Worm (Caenorhabditis elegans) whole organism, mixed stage, embryonic: ENCODE measurements around the gene T07F12.1.

ENCODE experiments used
- ceh-39 ChIP-seq: fragments of 150-350 bp; optimal IDR thresholded peaks from 2 replicates; lab custom pipeline; 2014; ENCODE audit warnings: missing biosample characterization, missing genetic modification characterization
- ces-1 ChIP-seq: fragments of 150-350 bp; optimal IDR thresholded peaks from 2 replicates; lab custom pipeline; 2014; ENCODE audit warnings: missing biosample characterization, missing genetic modification reagents, missing genetic modification characterization
- drap-1 ChIP-seq: fragments of 200-800 bp; sonication (Bioruptor generic); optimal IDR thresholded peaks from 3 replicates; lab custom pipeline; 2018; ENCODE audit warnings: mild to moderate bottlenecking, missing genetic modification characterization, missing compliant biosample characterization
- elt-1 ChIP-seq: sonication (generic microtip); optimal IDR thresholded peaks from 2 replicates; lab custom pipeline; 2017; ENCODE audit warnings: missing genetic modification characterization, mild to moderate bottlenecking, missing compliant biosample characterization, antibody characterized with exemption, moderate library complexity, borderline replicate concordance; ENCODE audit not compliant: insufficient read depth
- elt-3 ChIP-seq: fragments of 150-350 bp; optimal IDR thresholded peaks from 2 replicates; lab custom pipeline; 2014; ENCODE audit warnings: missing biosample characterization, missing genetic modification characterization
- hlh-1 ChIP-seq: fragments of 150-350 bp; optimal IDR thresholded peaks from 2 replicates; lab custom pipeline; 2014; ENCODE audit warnings: missing biosample characterization, missing genetic modification reagents, missing genetic modification characterization
- pha-4 ChIP-seq: fragments of 150-350 bp; optimal IDR thresholded peaks from 2 replicates; lab custom pipeline; 2018; ENCODE audit warnings: missing biosample characterization, missing genetic modification reagents, missing genetic modification characterization
- sptf-1 ChIP-seq: sonication (generic microtip); optimal IDR thresholded peaks from 2 replicates; lab custom pipeline; 2017; ENCODE audit warnings: mild to moderate bottlenecking, missing genetic modification characterization, moderate library complexity, missing compliant biosample characterization
- unc-62 ChIP-seq: fragments of 150-350 bp; optimal IDR thresholded peaks from 2 replicates; lab custom pipeline; 2014; ENCODE audit warnings: missing biosample characterization, missing genetic modification reagents, missing genetic modification characterization
- ztf-11 ChIP-seq: fragments of 150-350 bp; optimal IDR thresholded peaks from 2 replicates; lab custom pipeline; 2014; ENCODE audit warnings: missing biosample characterization, missing genetic modification characterization

DNA sequence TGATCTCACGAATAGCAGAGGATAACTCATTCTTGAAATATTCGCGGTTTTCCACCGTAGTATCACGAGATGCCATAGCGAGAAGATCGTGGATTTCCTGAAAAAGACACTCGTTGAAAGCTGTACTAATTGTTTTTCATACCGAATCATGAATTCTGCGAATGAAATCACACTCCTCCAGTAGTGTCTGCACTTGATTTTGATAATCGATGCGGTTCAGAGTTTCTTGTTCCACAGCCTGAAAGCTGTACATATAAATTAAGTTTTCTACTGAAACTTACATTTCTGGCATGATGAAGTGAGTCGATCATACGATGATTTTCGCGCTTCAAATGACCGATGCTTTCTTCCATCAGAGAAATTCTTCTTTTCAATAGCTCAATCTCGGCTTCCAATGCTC lies 20.6 kb downstream of the T07F12.1 start:
- TF ChIP-seq ces-1 (GFP tag; lab: Kevin White, UChicago) (no peak), unc-62 (no peak), elt-3 (tag; lab: Kevin White, UChicago) (no peak), elt-1 (tag; lab: Kevin White, UChicago) (no peak), hlh-1 (tag; lab: Kevin White, UChicago) (no peak), ztf-11 (no peak), pha-4 (tag; lab: Kevin White, UChicago) (no peak), drap-1 (no peak), sptf-1 (tag; lab: Kevin White, UChicago) (no peak), ceh-39 (no peak)
